Worm (Caenorhabditis elegans) whole organism, L3 larva: ENCODE measurements around the gene jmjd-3.1.

Experiments used
- ZK546.5 ChIP-seq: sonication (generic microtip); optimal IDR thresholded peaks from 2 replicates; lab custom pipeline; 2017; ENCODE audit warnings: missing biosample characterization, missing genetic modification characterization
- aly-2 ChIP-seq: fragments of 150-350 bp; optimal IDR thresholded peaks from 2 replicates; lab custom pipeline; 2014; ENCODE audit warnings: missing biosample characterization, missing genetic modification characterization
- ama-1 ChIP-seq: fragments of 150-350 bp; optimal IDR thresholded peaks from 2 replicates; lab custom pipeline; 2018
- ceh-16 ChIP-seq: sonication (generic microtip); optimal IDR thresholded peaks from 2 replicates; lab custom pipeline; 2017; ENCODE audit warnings: missing biosample characterization, missing genetic modification characterization
- ceh-28 ChIP-seq: fragments of 150-350 bp; optimal IDR thresholded peaks from 2 replicates; lab custom pipeline; 2014; ENCODE audit warnings: missing biosample characterization, missing genetic modification reagents, missing genetic modification characterization
- ceh-82 ChIP-seq: fragments of 150-350 bp; optimal IDR thresholded peaks from 2 replicates; lab custom pipeline; 2014; ENCODE audit warnings: missing biosample characterization, missing genetic modification characterization
- ceh-9 ChIP-seq: sonication (generic microtip); optimal IDR thresholded peaks from 2 replicates; lab custom pipeline; 2018; ENCODE audit warnings: missing biosample characterization, missing genetic modification characterization
- daf-12 ChIP-seq: fragments of 150-350 bp; optimal IDR thresholded peaks from 2 replicates; lab custom pipeline; 2014; ENCODE audit warnings: missing biosample characterization, missing genetic modification reagents, missing genetic modification characterization
- egl-5 ChIP-seq: fragments of 150-350 bp; optimal IDR thresholded peaks from 2 replicates; lab custom pipeline; 2017; ENCODE audit warnings: missing biosample characterization, missing genetic modification reagents, missing genetic modification characterization, inconsistent platforms
- elt-1 ChIP-seq: fragments of 150-350 bp; optimal IDR thresholded peaks from 2 replicates; lab custom pipeline; 2014; ENCODE audit warnings: missing biosample characterization, missing genetic modification characterization
- eor-1 ChIP-seq, 2 experiments: fragments of 150-350 bp; optimal IDR thresholded peaks; 2 replicates each; lab custom pipeline; 2014 to 2018; ENCODE audit warnings: missing biosample characterization in 2 of 2, missing genetic modification characterization in 2 of 2
- fkh-10 ChIP-seq: sonication (generic microtip); optimal IDR thresholded peaks from 2 replicates; lab custom pipeline; 2017; ENCODE audit warnings: missing biosample characterization, missing genetic modification reagents, missing genetic modification characterization
- fos-1 ChIP-seq: fragments of 150-350 bp; optimal IDR thresholded peaks from 2 replicates; lab custom pipeline; 2014; ENCODE audit warnings: missing biosample characterization, missing genetic modification characterization
- hmg-11 ChIP-seq: sonication (generic microtip); optimal IDR thresholded peaks from 2 replicates; lab custom pipeline; 2016; ENCODE audit warnings: missing genetic modification characterization, missing compliant biosample characterization
- jun-1 ChIP-seq: fragments of 150-350 bp; optimal IDR thresholded peaks from 2 replicates; lab custom pipeline; 2014; ENCODE audit warnings: missing biosample characterization, missing genetic modification reagents, missing genetic modification characterization
- lin-15B ChIP-seq: fragments of 150-350 bp; optimal IDR thresholded peaks from 2 replicates; lab custom pipeline; 2014; ENCODE audit warnings: missing biosample characterization, missing genetic modification characterization
- lin-39 ChIP-seq: fragments of 150-350 bp; optimal IDR thresholded peaks from 2 replicates; lab custom pipeline; 2018; ENCODE audit warnings: missing biosample characterization, missing genetic modification reagents, missing genetic modification characterization
- mdl-1 ChIP-seq: fragments of 150-350 bp; optimal IDR thresholded peaks from 2 replicates; lab custom pipeline; 2014; ENCODE audit warnings: missing biosample characterization, missing genetic modification characterization
- mml-1 ChIP-seq: fragments of 150-350 bp; sonication (generic microtip); optimal IDR thresholded peaks from 3 replicates; lab custom pipeline; 2014; ENCODE audit warnings: missing biosample characterization, missing genetic modification characterization
- nfya-1 ChIP-seq: sonication (generic microtip); optimal IDR thresholded peaks from 2 replicates; lab custom pipeline; 2017; ENCODE audit warnings: missing genetic modification characterization, mild to moderate bottlenecking, missing compliant biosample characterization, antibody characterized with exemption, moderate library complexity; ENCODE audit not compliant: insufficient read depth
- nhr-11 ChIP-seq: fragments of 150-350 bp; optimal IDR thresholded peaks from 2 replicates; lab custom pipeline; 2014; ENCODE audit warnings: missing biosample characterization, missing genetic modification characterization
- nhr-12 ChIP-seq: fragments of 150-350 bp; optimal IDR thresholded peaks from 2 replicates; lab custom pipeline; 2014; ENCODE audit warnings: missing biosample characterization, missing genetic modification characterization
- nhr-23 ChIP-seq: fragments of 150-350 bp; optimal IDR thresholded peaks from 2 replicates; lab custom pipeline; 2014; ENCODE audit warnings: missing biosample characterization, missing genetic modification reagents, missing genetic modification characterization
- nhr-237 ChIP-seq: fragments of 150-350 bp; optimal IDR thresholded peaks from 2 replicates; lab custom pipeline; 2014; ENCODE audit warnings: missing biosample characterization, missing genetic modification characterization
- nhr-28 ChIP-seq: fragments of 150-350 bp; optimal IDR thresholded peaks from 2 replicates; lab custom pipeline; 2014; ENCODE audit warnings: missing biosample characterization, missing genetic modification characterization
- nhr-43 ChIP-seq: sonication (generic microtip); optimal IDR thresholded peaks from 2 replicates; lab custom pipeline; 2016; ENCODE audit warnings: mild to moderate bottlenecking, missing genetic modification characterization, missing compliant biosample characterization; ENCODE audit not compliant: poor library complexity, severe bottlenecking
- nhr-67 ChIP-seq: fragments of 150-350 bp; optimal IDR thresholded peaks from 2 replicates; lab custom pipeline; 2014; ENCODE audit warnings: missing biosample characterization, missing genetic modification characterization
- nhr-76 ChIP-seq: fragments of 150-350 bp; sonication (generic microtip); optimal IDR thresholded peaks from 5 replicates; lab custom pipeline; 2014; ENCODE audit warnings: missing biosample characterization, missing genetic modification characterization
- nhr-77 ChIP-seq: fragments of 150-350 bp; optimal IDR thresholded peaks from 2 replicates; lab custom pipeline; 2014; ENCODE audit warnings: missing biosample characterization, missing genetic modification characterization
- skn-1 ChIP-seq: fragments of 150-350 bp; optimal IDR thresholded peaks from 2 replicates; lab custom pipeline; 2014; ENCODE audit warnings: missing biosample characterization, missing genetic modification characterization
- snpc-4 ChIP-seq: fragments of 150-350 bp; optimal IDR thresholded peaks from 2 replicates; lab custom pipeline; 2014; ENCODE audit warnings: missing biosample characterization, missing genetic modification characterization
- unc-62 ChIP-seq: fragments of 150-350 bp; sonication (generic microtip); optimal IDR thresholded peaks from 4 replicates; lab custom pipeline; 2014; ENCODE audit warnings: missing biosample characterization, missing genetic modification reagents, missing genetic modification characterization
- zag-1 ChIP-seq: fragments of 150-350 bp; optimal IDR thresholded peaks from 2 replicates; lab custom pipeline; 2014; ENCODE audit warnings: missing biosample characterization, missing genetic modification characterization

Gene jmjd-3.1

ce11 chrX:8585837-8586236 lies 15.0 kb downstream of the jmjd-3.1 start, which contains the start of gene F18E9.3:
Gene F18E9.3 (plus strand): TSS chrX:8586147.
- TF ChIP-seq nhr-28 (tag; lab: Kevin White, UChicago) (no peak), ama-1 (no peak), nhr-76 (tag; lab: Kevin White, UChicago) (no peak)

ce11 chrX:8592881-8593280 lies 22.0 kb downstream of the jmjd-3.1 start, which contains the start of gene nlp-7:
Gene nlp-7 (plus strand): TSS chrX:8593181.
- TF ChIP-seq elt-1 (tag; lab: Kevin White, UChicago) (no peak), nhr-67 (no peak), mdl-1 (no peak), zag-1 (tag; lab: Kevin White, UChicago) (no peak), ama-1 (no peak), mml-1 (tag; lab: Kevin White, UChicago) (no peak)
- TF ChIP-seq, all 47 proteins: peak for 0

ce11 chrX:8597647-8598046 lies 26.8 kb downstream of the jmjd-3.1 start, which contains the start of gene F18E9.7:
Gene F18E9.7 (minus strand): TSS chrX:8597747.
- no peak for TF ChIP-seq nhr-12 (tag; lab: Kevin White, UChicago)
- TF ChIP-seq lin-15B (tag; lab: Kevin White, UChicago), result no peak
- TF ChIP-seq lin-39 (tag; lab: Kevin White, UChicago), result no peak
- no peak for TF ChIP-seq fkh-10 (GFP tag; lab: Kevin White, UChicago)
- no peak for TF ChIP-seq nhr-43 (tag; lab: Kevin White, UChicago)
- no peak for TF ChIP-seq snpc-4 (tag; lab: Kevin White, UChicago)
- no peak for TF ChIP-seq skn-1 (tag; lab: Kevin White, UChicago)
- no peak for TF ChIP-seq aly-2 (tag; lab: Kevin White, UChicago)
- no peak for TF ChIP-seq eor-1 (tag; optimal IDR thresholded peaks at IDR 0.05; lab: Kevin White, UChicago)

ce11 chrX:8598491-8598890 lies 27.6 kb downstream of the jmjd-3.1 start:
- TF ChIP-seq lin-15B (tag; lab: Kevin White, UChicago), result no peak
- TF ChIP-seq ZK546.5 (tag; lab: Kevin White, UChicago), result no peak
- no peak for TF ChIP-seq nhr-23 (tag; lab: Kevin White, UChicago)
- TF ChIP-seq nhr-77 (tag; lab: Kevin White, UChicago), result no peak
- TF ChIP-seq hmg-11 (tag; lab: Kevin White, UChicago), result no peak
- no peak for TF ChIP-seq nhr-28 (tag; lab: Kevin White, UChicago)
- no peak for TF ChIP-seq elt-1 (tag; lab: Kevin White, UChicago)
- no peak for TF ChIP-seq zag-1 (tag; lab: Kevin White, UChicago)
- TF ChIP-seq nhr-11 (tag; lab: Kevin White, UChicago), result no peak
- TF ChIP-seq nhr-12 (tag; lab: Kevin White, UChicago), result no peak
- no peak for TF ChIP-seq ceh-28 (tag; lab: Kevin White, UChicago)
- TF ChIP-seq egl-5 (tag; lab: Kevin White, UChicago), result no peak
- TF ChIP-seq ceh-82, result no peak

- TF ChIP-seq daf-12 (no peak), jun-1 (no peak), fos-1 (tag; lab: Kevin White, UChicago) (no peak), zag-1 (tag; lab: Kevin White, UChicago) (no peak), ceh-28 (tag; lab: Kevin White, UChicago) (no peak), aly-2 (tag; lab: Kevin White, UChicago) (no peak), ceh-16 (no peak), nhr-11 (tag; lab: Kevin White, UChicago) (no peak), skn-1 (tag; lab: Kevin White, UChicago) (no peak), lin-39 (tag; lab: Kevin White, UChicago) (no peak), ceh-9 (tag; lab: Kevin White, UChicago) (no peak), nfya-1 (tag; lab: Kevin White, UChicago) (no peak), nhr-237 (no peak), unc-62 (GFP tag; lab: Kevin White, UChicago) (no peak), mml-1 (tag; lab: Kevin White, UChicago) (no peak), ceh-82 (no peak), egl-5 (tag; lab: Kevin White, UChicago) (no peak)
These were observed 28.9 kb downstream of the jmjd-3.1 start for ce11 chrX:8599725-8600124.
